Worm (Caenorhabditis elegans) whole organism, L3 larva: ENCODE results near the gene tbb-2.

Experiments
- aly-2 ChIP-seq: fragments of 150-350 bp; optimal IDR thresholded peaks from 2 replicates; lab custom pipeline; 2014; ENCODE audit warnings: missing biosample characterization, missing genetic modification characterization
- daf-12 ChIP-seq: fragments of 150-350 bp; optimal IDR thresholded peaks from 2 replicates; lab custom pipeline; 2014; ENCODE audit warnings: missing biosample characterization, missing genetic modification reagents, missing genetic modification characterization
- elt-2 ChIP-seq: sonication (generic microtip); optimal IDR thresholded peaks from 2 replicates; lab custom pipeline; 2016; ENCODE audit warnings: missing genetic modification reagents, mild to moderate bottlenecking, missing genetic modification characterization, missing compliant biosample characterization
- lsy-12 ChIP-seq: sonication (generic microtip); optimal IDR thresholded peaks from 2 replicates; lab custom pipeline; 2016; ENCODE audit warnings: mild to moderate bottlenecking, missing genetic modification characterization, missing compliant biosample characterization
- nhr-43 ChIP-seq: sonication (generic microtip); optimal IDR thresholded peaks from 2 replicates; lab custom pipeline; 2016; ENCODE audit warnings: mild to moderate bottlenecking, missing genetic modification characterization, missing compliant biosample characterization; ENCODE audit not compliant: poor library complexity, severe bottlenecking
- pha-4 ChIP-seq: fragments of 150-350 bp; optimal IDR thresholded peaks from 2 replicates; lab custom pipeline; 2014; ENCODE audit warnings: missing biosample characterization, missing genetic modification reagents, missing genetic modification characterization
- skn-1 ChIP-seq: fragments of 150-350 bp; optimal IDR thresholded peaks from 2 replicates; lab custom pipeline; 2014; ENCODE audit warnings: missing biosample characterization, missing genetic modification characterization
- snpc-4 ChIP-seq: fragments of 150-350 bp; optimal IDR thresholded peaks from 2 replicates; lab custom pipeline; 2014; ENCODE audit warnings: missing biosample characterization, missing genetic modification characterization
- zag-1 ChIP-seq: fragments of 150-350 bp; optimal IDR thresholded peaks from 2 replicates; lab custom pipeline; 2014; ENCODE audit warnings: missing biosample characterization, missing genetic modification characterization

DNA sequence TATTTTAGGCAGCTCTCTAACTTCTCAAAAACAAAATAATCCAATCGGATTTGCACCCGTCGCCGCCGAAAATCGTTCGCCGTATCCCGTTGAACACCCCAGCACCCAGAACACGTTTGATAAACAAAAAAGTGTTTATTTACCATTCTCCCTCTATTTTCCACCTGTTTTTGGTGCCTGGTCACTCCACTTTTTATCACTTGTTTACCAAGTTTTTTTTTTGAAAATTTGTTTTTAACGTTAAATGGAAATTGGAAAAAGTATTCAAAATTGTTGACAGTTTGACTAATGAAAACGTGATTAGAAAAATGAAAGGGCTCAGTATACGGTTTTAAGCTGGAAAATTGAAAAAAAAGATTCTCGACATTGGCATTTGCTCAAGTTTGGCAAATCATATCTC is 42.4 kb downstream of the tbb-2 start:
- TF ChIP-seq daf-12 (no peak), lsy-12 (tag; lab: Kevin White, UChicago) (no peak), nhr-43 (tag; lab: Kevin White, UChicago) (no peak), skn-1 (tag; lab: Kevin White, UChicago) (no peak), snpc-4 (tag; lab: Kevin White, UChicago) (no peak), pha-4 (peak; percentile 84), aly-2 (tag; lab: Kevin White, UChicago) (no peak), zag-1 (tag; lab: Kevin White, UChicago) (no peak), elt-2 (tag; lab: Kevin White, UChicago) (no peak)
